Fruit fly (Drosophila melanogaster) whole organism: ENCODE results near the gene CG9689.

ENCODE experiments used
- CG8478 ChIP-seq: fragments of >200 bp; optimal IDR thresholded peaks from 2 replicates; lab custom pipeline; 2018; ENCODE audit warnings: inconsistent platforms
- Dll ChIP-seq: fragments of >200 bp; optimal IDR thresholded peaks from 2 replicates; lab custom pipeline; 2017
- EcR ChIP-seq, 2 experiments: fragments of >200 bp; optimal IDR thresholded peaks; 2 replicates each; lab custom pipeline; 2017; ENCODE audit warnings: missing biosample characterization in 2 of 2, missing genetic modification characterization in 2 of 2, missing genetic modification reagents in 2 of 2
- pan ChIP-seq: fragments of >200 bp; optimal IDR thresholded peaks from 2 replicates; lab custom pipeline; 2017
- psq ChIP-seq: fragments of >200 bp; optimal IDR thresholded peaks from 2 replicates; lab custom pipeline; 2017
- usp ChIP-seq: fragments of >200 bp; optimal IDR thresholded peaks from 2 replicates; lab custom pipeline; 2017; ENCODE audit warnings: missing biosample characterization, missing genetic modification characterization, mixed read lengths

CG9689 gene

DNA sequence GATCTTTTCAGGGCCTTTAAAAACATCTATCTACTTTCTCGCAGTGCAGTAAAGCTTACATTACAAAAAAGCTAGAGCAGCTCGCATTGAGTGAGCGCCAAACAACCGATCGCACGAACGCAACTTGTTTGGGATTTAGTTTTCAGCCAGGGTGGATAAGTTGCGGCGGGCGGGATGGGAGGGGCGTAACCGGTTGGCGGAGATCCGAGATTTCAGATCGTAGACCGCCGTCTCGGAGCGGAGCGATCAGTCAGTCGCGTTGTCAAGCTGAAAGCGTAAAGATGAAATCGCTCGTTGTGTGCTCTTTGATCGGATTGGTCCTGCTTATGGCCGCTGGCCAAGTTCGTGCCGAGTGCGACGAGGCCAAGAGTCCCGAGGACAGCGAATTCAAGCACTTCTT, 2.5 kb downstream of the CG9689 start, which contains the start of gene CG9691:
Gene CG9691, plus strand, starts transcription at position 222 of the 400 bp plus-strand sequence.
- TF ChIP-seq pan (lab: Kevin White, UChicago) (no peak), CG8478 (lab: Kevin White, UChicago) (no peak), EcR (GFP tag; optimal IDR thresholded peaks at IDR 0.05; lab: Kevin White, UChicago) (no peak), psq (lab: Kevin White, UChicago) (no peak), Dll (lab: Kevin White, UChicago) (no peak), usp (GFP tag; lab: Kevin White, UChicago) (no peak)

DNA sequence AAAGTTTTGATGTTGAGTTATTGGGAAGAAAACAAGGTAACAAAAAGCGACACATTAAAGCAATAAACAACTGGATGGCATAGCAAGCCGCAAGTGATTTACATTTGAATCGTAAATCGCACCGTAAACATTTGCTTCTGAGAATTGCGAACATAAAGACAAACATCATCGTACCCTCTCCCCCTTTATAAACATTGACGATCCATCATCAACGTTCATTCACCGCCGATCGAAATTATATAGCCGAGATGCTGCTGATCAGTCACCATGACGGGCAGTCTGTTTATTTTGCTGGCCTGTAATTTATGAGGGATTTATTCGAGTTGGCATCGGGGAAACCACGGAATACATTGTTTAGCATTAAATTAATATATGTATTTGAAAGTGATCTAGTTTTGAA, 3.6 kb downstream of the CG9689 start:
- no peak for TF ChIP-seq CG8478 (lab: Kevin White, UChicago)
- no peak for TF ChIP-seq usp (GFP tag; lab: Kevin White, UChicago)
- TF ChIP-seq Dll (lab: Kevin White, UChicago) = no peak
- TF ChIP-seq psq (lab: Kevin White, UChicago) = no peak
- no peak for TF ChIP-seq EcR (GFP tag; optimal IDR thresholded peaks at IDR 0.05; lab: Kevin White, UChicago)
- TF ChIP-seq pan (lab: Kevin White, UChicago) = no peak

DNA sequence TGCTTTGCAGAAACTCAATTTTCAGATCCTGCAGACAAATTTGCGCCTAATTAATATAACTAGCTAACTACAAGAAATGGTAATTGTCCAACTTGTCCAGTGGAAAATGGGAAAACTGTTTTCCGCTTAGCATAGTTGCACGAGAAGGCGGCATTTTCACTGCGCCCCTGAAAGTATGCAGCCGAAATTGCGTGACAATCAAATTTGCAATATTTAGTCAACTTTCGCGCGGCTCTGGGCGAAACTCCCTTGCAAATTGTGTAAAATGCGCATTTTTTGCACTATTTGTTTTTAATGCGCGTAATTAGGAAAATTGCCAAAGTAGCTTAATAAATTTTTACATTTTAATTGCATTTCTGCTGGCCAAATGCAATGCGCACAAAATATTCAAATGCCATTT, 7.9 kb downstream of the CG9689 start:
- TF ChIP-seq Dll (lab: Kevin White, UChicago) (no peak), CG8478 (lab: Kevin White, UChicago) (no peak), EcR (GFP tag; optimal IDR thresholded peaks at IDR 0.05; lab: Kevin White, UChicago) (no peak), psq (lab: Kevin White, UChicago) (no peak), pan (lab: Kevin White, UChicago) (no peak), usp (GFP tag; lab: Kevin White, UChicago) (no peak)

DNA sequence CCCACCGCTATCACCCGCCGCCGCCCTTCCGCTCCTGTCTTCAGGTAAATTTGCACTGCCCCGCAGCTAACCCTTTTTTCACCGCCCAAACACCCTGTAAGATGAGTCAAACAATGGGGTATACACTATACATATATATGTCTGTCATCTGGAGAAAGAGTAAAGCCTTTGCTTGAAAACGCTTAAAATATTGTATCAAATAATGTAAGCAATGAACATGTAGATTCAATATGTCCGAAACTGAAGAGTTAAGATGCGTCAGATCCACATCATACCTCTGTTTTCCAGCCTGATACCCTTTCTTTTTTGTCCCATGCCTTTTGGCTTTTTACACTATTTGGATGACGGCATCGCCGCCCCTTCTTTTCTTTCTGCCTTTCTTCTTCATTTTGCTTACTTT, 11.1 kb downstream of the CG9689 start:
- peak; percentile 50 for TF ChIP-seq pan (lab: Kevin White, UChicago)
- TF ChIP-seq Dll (lab: Kevin White, UChicago) = no peak

DNA sequence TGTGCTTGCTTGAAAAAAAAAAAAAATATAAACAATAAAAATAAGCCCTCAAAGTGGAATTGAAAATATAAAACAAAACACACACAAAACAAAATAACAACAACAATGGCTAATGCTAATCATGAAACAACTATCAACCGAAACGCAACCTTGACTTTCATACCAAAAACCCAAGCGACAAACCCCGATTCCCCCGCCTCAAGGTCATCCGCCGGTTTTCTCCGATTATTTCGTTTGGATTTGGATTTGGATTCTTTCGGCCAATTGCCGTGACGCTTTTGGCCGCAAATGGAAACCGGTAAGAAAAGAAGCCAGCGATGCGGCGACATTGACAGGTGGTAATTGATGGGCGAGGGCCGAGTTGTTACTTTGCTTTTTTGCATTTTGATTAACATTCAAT, 15.8 kb downstream of the CG9689 start:
- TF ChIP-seq CG8478 (lab: Kevin White, UChicago) = no peak
- no peak for TF ChIP-seq Dll (lab: Kevin White, UChicago)
- TF ChIP-seq EcR (GFP tag; optimal IDR thresholded peaks at IDR 0.05; lab: Kevin White, UChicago) = no peak
- TF ChIP-seq psq (lab: Kevin White, UChicago) = no peak
- no peak for TF ChIP-seq pan (lab: Kevin White, UChicago)
- no peak for TF ChIP-seq usp (GFP tag; lab: Kevin White, UChicago)

DNA sequence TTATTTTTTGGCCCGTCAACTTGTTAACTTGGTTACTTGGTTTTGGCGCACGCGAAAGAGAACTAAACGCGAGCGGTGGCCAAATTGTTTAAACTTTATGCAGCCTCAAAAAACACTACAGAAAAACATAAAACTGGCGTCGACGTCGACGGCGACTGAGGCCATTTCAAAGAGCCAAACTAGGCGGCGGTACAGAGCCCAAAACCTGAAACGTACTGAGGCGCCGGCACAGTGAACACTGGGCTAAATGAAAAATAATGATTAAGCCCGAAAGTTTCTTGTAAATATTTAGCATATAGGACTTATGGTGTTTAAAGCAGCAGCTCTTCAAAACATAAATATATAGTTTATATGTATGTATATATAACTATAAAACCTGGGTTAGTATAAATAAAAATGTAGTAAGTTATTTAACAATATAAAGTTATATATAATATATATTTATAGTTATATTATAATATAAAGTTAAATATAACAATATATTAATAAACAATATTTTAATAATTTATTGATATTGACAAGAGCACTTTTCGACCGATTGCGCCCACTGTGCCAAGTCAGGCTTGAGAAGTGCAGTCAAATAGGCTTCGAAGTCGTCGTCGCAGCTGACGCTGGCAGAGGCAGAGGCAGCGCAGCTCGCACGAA, 17.9 kb downstream of the CG9689 start, which contains the start of gene CG15249:
Gene CG15249, minus strand, starts transcription at position 51 of the 645 bp plus-strand sequence.
- no peak for TF ChIP-seq EcR (GFP tag; optimal IDR thresholded peaks at IDR 0.05; lab: Kevin White, UChicago)
- TF ChIP-seq Dll (lab: Kevin White, UChicago) = no peak
- no peak for TF ChIP-seq CG8478 (lab: Kevin White, UChicago)
- no peak for TF ChIP-seq psq (lab: Kevin White, UChicago)
- TF ChIP-seq usp (GFP tag; lab: Kevin White, UChicago) = no peak
- TF ChIP-seq pan (lab: Kevin White, UChicago) = no peak

DNA sequence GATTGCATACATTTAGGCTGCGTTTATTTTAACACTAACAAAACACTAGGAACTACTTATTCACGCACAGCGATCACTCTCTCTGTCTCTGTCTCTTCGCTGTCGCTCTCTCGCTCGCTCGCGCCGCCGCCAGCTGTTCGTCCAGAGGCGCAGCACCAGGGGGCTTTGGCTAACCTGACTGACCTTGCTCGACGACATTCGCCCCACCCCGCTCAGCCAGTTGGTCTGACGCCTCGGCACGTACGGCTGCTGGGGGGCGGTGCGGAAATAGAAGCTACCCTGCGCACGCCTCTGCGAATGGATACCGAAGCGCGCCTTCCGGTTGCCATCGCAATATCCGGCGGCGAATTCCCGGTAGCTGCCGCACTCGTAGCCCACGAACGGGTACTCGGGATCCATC, 27.6 kb downstream of the CG9689 start:
- no peak for TF ChIP-seq EcR (GFP tag; optimal IDR thresholded peaks at IDR 0.05; lab: Kevin White, UChicago)
- TF ChIP-seq Dll (lab: Kevin White, UChicago) = no peak
- no peak for TF ChIP-seq CG8478 (lab: Kevin White, UChicago)
- TF ChIP-seq psq (lab: Kevin White, UChicago) = no peak
- no peak for TF ChIP-seq pan (lab: Kevin White, UChicago)
- TF ChIP-seq usp (GFP tag; lab: Kevin White, UChicago) = no peak

DNA sequence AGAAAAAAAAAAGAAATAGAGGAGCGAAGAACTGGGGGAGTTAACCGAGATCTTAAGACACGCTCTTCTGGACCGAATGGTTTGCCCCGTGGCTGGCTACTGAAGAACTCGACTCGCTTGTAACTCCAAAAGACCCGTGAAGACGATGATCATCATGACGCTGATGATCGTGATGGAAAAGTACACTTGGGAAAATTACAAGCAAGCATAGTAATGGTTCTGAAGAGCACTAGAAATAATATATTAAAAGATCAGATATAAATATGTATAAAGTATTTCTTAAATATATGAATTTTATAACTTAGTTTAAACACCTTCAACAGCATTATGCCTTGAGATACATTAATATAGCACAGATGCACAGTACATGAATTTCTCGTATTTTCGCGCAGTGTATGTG, 29.3 kb downstream of the CG9689 start, which contains the start of gene CG1986:
Gene CG1986, minus strand, starts transcription at position 101 of the 400 bp plus-strand sequence.
- TF ChIP-seq psq (lab: Kevin White, UChicago) (no peak), Dll (lab: Kevin White, UChicago) (no peak), CG8478 (lab: Kevin White, UChicago) (no peak), usp (GFP tag; lab: Kevin White, UChicago) (no peak), pan (lab: Kevin White, UChicago) (no peak), EcR (GFP tag; optimal IDR thresholded peaks at IDR 0.05; lab: Kevin White, UChicago) (no peak)

DNA sequence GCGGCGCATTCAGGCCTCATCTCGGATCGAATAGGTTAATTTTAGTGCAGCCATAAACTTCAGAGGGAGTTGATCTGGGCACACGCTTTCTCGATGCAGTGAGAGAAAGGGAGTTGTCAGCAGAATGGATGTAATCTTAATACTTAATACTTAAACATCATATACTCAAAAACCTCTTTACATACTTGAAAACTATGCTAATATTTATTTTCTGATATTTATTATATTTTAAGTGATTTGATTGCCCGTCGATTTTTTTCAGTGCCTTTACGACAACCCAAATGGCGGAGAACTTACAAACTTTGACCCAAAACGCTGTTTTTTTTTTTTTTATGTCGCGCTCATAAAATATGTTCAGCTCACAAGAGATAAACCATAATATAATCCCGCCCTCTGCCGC, 30.0 kb downstream of the CG9689 start:
- TF ChIP-seq CG8478 (lab: Kevin White, UChicago) = no peak

DNA sequence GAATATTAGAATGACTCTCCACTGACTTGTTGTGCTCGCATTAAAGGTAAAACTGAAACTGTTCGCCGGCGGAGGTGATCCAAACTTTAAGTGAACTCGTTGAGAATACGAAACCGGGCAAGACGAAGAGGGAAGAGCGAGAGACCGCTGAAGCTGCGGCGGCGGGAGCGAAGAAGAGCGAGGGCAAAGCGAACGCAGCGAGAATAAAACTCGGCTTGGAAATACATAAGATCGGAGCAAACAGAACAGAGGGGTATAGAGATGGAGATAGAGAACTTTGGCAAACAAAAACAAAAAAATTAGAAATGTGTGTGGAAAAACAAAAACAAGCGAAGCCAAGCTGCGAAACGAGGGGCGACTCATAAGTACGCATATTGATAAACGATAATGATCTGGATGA, 49.1 kb downstream of the CG9689 start, which contains the start of gene Idgf4:
Gene Idgf4, minus strand, starts transcription at position 67 of the 400 bp plus-strand sequence.
- TF ChIP-seq CG8478 (lab: Kevin White, UChicago) (no peak), Dll (lab: Kevin White, UChicago) (no peak), usp (GFP tag; lab: Kevin White, UChicago) (no peak), pan (lab: Kevin White, UChicago) (no peak), EcR (GFP tag; optimal IDR thresholded peaks at IDR 0.05; lab: Kevin White, UChicago) (no peak), psq (lab: Kevin White, UChicago) (no peak)

DNA sequence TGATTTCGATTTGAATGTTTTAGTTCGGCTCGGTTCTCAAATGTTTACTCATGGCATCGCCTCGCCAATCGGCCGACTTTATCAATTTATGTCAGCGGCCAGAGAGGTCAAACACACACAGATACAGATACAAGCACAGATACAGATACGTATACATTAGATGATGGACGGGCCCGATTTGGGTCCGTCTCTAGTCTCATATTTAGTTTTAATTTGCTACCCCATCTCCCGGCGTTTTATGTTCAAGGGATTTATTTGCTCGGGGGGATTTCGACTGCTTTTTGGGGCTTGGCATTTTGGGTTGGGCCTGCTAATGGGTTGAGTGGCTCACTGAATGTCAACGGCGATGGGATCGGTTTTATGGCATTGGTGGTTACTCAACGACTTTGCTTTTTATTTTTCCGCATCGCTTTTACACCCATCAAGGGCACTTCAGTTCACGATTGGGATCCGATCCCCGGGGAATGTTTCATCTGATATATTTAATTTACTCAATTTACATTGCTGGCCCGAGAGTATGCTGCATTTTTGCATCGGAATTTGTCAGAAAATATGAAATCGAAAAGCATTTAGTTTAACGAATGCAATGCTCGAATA, 50.6 kb downstream of the CG9689 start:
- TF ChIP-seq psq (lab: Kevin White, UChicago) (no peak), Dll (lab: Kevin White, UChicago) (no peak), CG8478 (lab: Kevin White, UChicago) (no peak), usp (GFP tag; lab: Kevin White, UChicago) (no peak), EcR (GFP tag; optimal IDR thresholded peaks at IDR 0.05; lab: Kevin White, UChicago) (no peak), pan (lab: Kevin White, UChicago) (no peak)
